Worm (Caenorhabditis elegans) whole organism, mixed stage, embryonic: ENCODE measurements around the gene F53F8.5.

Experiments
- M03D4.4 ChIP-seq: sonication (generic microtip); optimal IDR thresholded peaks from 2 replicates; lab custom pipeline; 2017; ENCODE audit warnings: mild to moderate bottlenecking, missing genetic modification characterization, missing compliant biosample characterization
- bed-3 ChIP-seq: fragments of 200-800 bp; sonication (Bioruptor generic); optimal IDR thresholded peaks from 3 replicates; lab custom pipeline; 2018; ENCODE audit warnings: mild to moderate bottlenecking, missing genetic modification characterization, moderate library complexity, missing compliant biosample characterization
- blmp-1 ChIP-seq: fragments of 150-350 bp; optimal IDR thresholded peaks from 2 replicates; lab custom pipeline; 2014; ENCODE audit warnings: missing biosample characterization, missing genetic modification characterization
- ceh-39 ChIP-seq: fragments of 150-350 bp; optimal IDR thresholded peaks from 2 replicates; lab custom pipeline; 2014; ENCODE audit warnings: missing biosample characterization, missing genetic modification characterization
- ceh-43 ChIP-seq: fragments of 200-800 bp; sonication (Bioruptor generic); optimal IDR thresholded peaks from 2 replicates; lab custom pipeline; 2018; ENCODE audit warnings: mild to moderate bottlenecking, missing genetic modification characterization, moderate library complexity, missing compliant biosample characterization
- ceh-83 ChIP-seq: fragments of 200-800 bp; sonication (Bioruptor generic); optimal IDR thresholded peaks from 2 replicates; lab custom pipeline; 2018; ENCODE audit warnings: mild to moderate bottlenecking, missing genetic modification characterization, missing compliant biosample characterization
- cnd-1 ChIP-seq: fragments of 200-800 bp; sonication (Bioruptor generic); optimal IDR thresholded peaks from 2 replicates; lab custom pipeline; 2018; ENCODE audit warnings: mild to moderate bottlenecking, missing genetic modification characterization, missing compliant biosample characterization
- drap-1 ChIP-seq: fragments of 200-800 bp; sonication (Bioruptor generic); optimal IDR thresholded peaks from 3 replicates; lab custom pipeline; 2018; ENCODE audit warnings: mild to moderate bottlenecking, missing genetic modification characterization, missing compliant biosample characterization
- elt-1 ChIP-seq: sonication (generic microtip); optimal IDR thresholded peaks from 2 replicates; lab custom pipeline; 2017; ENCODE audit warnings: missing genetic modification characterization, mild to moderate bottlenecking, missing compliant biosample characterization, antibody characterized with exemption, moderate library complexity, borderline replicate concordance; ENCODE audit not compliant: insufficient read depth
- flh-1 ChIP-seq: fragments of 200-800 bp; sonication (Bioruptor generic); optimal IDR thresholded peaks from 2 replicates; lab custom pipeline; 2018; ENCODE audit warnings: mild to moderate bottlenecking, missing genetic modification characterization, moderate library complexity, missing compliant biosample characterization
- ham-2 ChIP-seq: fragments of 200-800 bp; sonication (Bioruptor generic); optimal IDR thresholded peaks from 2 replicates; lab custom pipeline; 2018; ENCODE audit warnings: mild to moderate bottlenecking, missing genetic modification characterization, missing compliant biosample characterization
- lin-13 ChIP-seq: fragments of 150-350 bp; optimal IDR thresholded peaks from 2 replicates; lab custom pipeline; 2014; ENCODE audit warnings: missing biosample characterization, missing genetic modification characterization
- lin-32 ChIP-seq: fragments of 200-800 bp; sonication (Bioruptor generic); optimal IDR thresholded peaks from 2 replicates; lab custom pipeline; 2018; ENCODE audit warnings: mild to moderate bottlenecking, missing genetic modification characterization, missing compliant biosample characterization
- lsy-2 ChIP-seq: fragments of 150-350 bp; optimal IDR thresholded peaks from 2 replicates; lab custom pipeline; 2014; ENCODE audit warnings: missing biosample characterization, missing genetic modification characterization
- mab-5 ChIP-seq: fragments of 150-350 bp; optimal IDR thresholded peaks from 2 replicates; lab custom pipeline; 2014; ENCODE audit warnings: missing biosample characterization, missing genetic modification characterization
- mep-1 ChIP-seq: fragments of 150-350 bp; optimal IDR thresholded peaks from 2 replicates; lab custom pipeline; 2017; ENCODE audit warnings: missing biosample characterization, missing genetic modification reagents, missing genetic modification characterization, inconsistent platforms
- mls-2 ChIP-seq: sonication (generic microtip); optimal IDR thresholded peaks from 2 replicates; lab custom pipeline; 2016; ENCODE audit warnings: mild to moderate bottlenecking, missing genetic modification characterization, moderate library complexity, missing compliant biosample characterization
- nhr-12 ChIP-seq: fragments of 150-350 bp; optimal IDR thresholded peaks from 2 replicates; lab custom pipeline; 2014; ENCODE audit warnings: missing biosample characterization, missing genetic modification characterization
- nhr-2 ChIP-seq: fragments of 150-350 bp; optimal IDR thresholded peaks from 2 replicates; lab custom pipeline; 2014; ENCODE audit warnings: missing biosample characterization, missing genetic modification characterization
- nhr-237 ChIP-seq: fragments of 150-350 bp; optimal IDR thresholded peaks from 2 replicates; lab custom pipeline; 2014; ENCODE audit warnings: missing biosample characterization, missing genetic modification characterization
- nhr-28 ChIP-seq: fragments of 150-350 bp; optimal IDR thresholded peaks from 2 replicates; lab custom pipeline; 2014; ENCODE audit warnings: missing biosample characterization, missing genetic modification characterization
- nhr-76 ChIP-seq: sonication (generic microtip); optimal IDR thresholded peaks from 2 replicates; lab custom pipeline; 2017; ENCODE audit warnings: missing biosample characterization, missing genetic modification characterization
- pha-4 ChIP-seq: fragments of 150-350 bp; optimal IDR thresholded peaks from 2 replicates; lab custom pipeline; 2018; ENCODE audit warnings: missing biosample characterization, missing genetic modification reagents, missing genetic modification characterization
- sem-2 ChIP-seq: fragments of 200-800 bp; sonication (Bioruptor generic); optimal IDR thresholded peaks from 2 replicates; lab custom pipeline; 2018; ENCODE audit warnings: mild to moderate bottlenecking, missing genetic modification characterization, missing compliant biosample characterization
- snpc-4 ChIP-seq: fragments of 150-350 bp; optimal IDR thresholded peaks from 2 replicates; lab custom pipeline; 2014; ENCODE audit warnings: missing biosample characterization, missing genetic modification characterization
- sptf-1 ChIP-seq: sonication (generic microtip); optimal IDR thresholded peaks from 2 replicates; lab custom pipeline; 2017; ENCODE audit warnings: mild to moderate bottlenecking, missing genetic modification characterization, moderate library complexity, missing compliant biosample characterization
- tbx-8 ChIP-seq: fragments of 200-800 bp; sonication (Bioruptor generic); optimal IDR thresholded peaks from 2 replicates; lab custom pipeline; 2018; ENCODE audit warnings: mild to moderate bottlenecking, missing genetic modification characterization, moderate library complexity, missing compliant biosample characterization
- unc-120 ChIP-seq: sonication (generic microtip); optimal IDR thresholded peaks from 2 replicates; lab custom pipeline; 2017; ENCODE audit warnings: missing genetic modification characterization, missing compliant biosample characterization; ENCODE audit not compliant: poor library complexity, severe bottlenecking
- unc-39 ChIP-seq: fragments of 150-350 bp; optimal IDR thresholded peaks from 2 replicates; lab custom pipeline; 2014; ENCODE audit warnings: missing biosample characterization, missing genetic modification characterization
- unc-62 ChIP-seq: fragments of 150-350 bp; optimal IDR thresholded peaks from 2 replicates; lab custom pipeline; 2014; ENCODE audit warnings: missing biosample characterization, missing genetic modification reagents, missing genetic modification characterization
- zip-8 ChIP-seq: fragments of 150-350 bp; optimal IDR thresholded peaks from 2 replicates; lab custom pipeline; 2014; ENCODE audit warnings: missing biosample characterization, missing genetic modification characterization
- ztf-11 ChIP-seq: fragments of 150-350 bp; optimal IDR thresholded peaks from 2 replicates; lab custom pipeline; 2014; ENCODE audit warnings: missing biosample characterization, missing genetic modification characterization

F53F8.5 gene

ce11 chrV:20691585-20691984 lies 12.3 kb downstream of the F53F8.5 start, which contains the start of gene F53F8.4:
TSS of gene F53F8.4 (minus strand) at chrV:20691685.
- no peak for TF ChIP-seq cnd-1 (tag; lab: Kevin White, UChicago)
- no peak for TF ChIP-seq elt-1 (tag; lab: Kevin White, UChicago)
- TF ChIP-seq snpc-4 (tag; lab: Kevin White, UChicago) = no peak
- TF ChIP-seq ceh-39 (tag; lab: Kevin White, UChicago) = no peak
- TF ChIP-seq nhr-12 = no peak
- no peak for TF ChIP-seq lin-32 (GFP tag; lab: Kevin White, UChicago)
- no peak for TF ChIP-seq nhr-237 (tag; lab: Kevin White, UChicago)
- TF ChIP-seq nhr-76 = no peak
- no peak for TF ChIP-seq ceh-43 (GFP tag; lab: Kevin White, UChicago)
- TF ChIP-seq mep-1 (tag; lab: Kevin White, UChicago) = no peak
- no peak for TF ChIP-seq M03D4.4 (tag; lab: Kevin White, UChicago)
- TF ChIP-seq lsy-2 (tag; lab: Kevin White, UChicago) = no peak
- TF ChIP-seq pha-4 (tag; lab: Kevin White, UChicago) = no peak
- no peak for TF ChIP-seq lin-13 (tag; lab: Kevin White, UChicago)

DNA sequence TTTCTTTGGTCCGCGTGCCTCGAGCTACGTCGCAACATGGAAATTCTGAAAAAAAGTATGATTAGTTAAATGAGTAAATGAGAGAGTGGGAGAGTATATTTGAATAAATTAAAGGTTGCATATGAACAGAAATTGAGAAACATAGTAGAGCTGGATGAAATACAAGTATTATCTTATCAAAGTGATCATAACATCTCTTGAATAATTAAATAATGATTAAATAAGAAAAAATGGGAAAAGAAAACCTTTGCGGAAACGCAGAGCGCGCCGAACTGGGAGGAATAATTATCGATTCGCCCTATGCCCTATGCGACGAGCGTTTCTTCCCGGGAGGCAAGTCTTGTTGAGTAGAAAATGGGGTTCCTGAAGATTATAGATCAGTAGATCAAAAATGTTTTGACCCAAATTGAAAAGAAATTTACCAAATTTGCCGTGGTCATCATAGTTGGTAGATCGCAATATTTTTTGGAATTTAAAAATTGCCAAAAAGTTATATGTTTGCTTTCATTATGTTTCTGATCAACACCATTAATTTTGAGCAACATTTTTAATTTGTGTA lies 14.3 kb downstream of the F53F8.5 start, which contains the start of gene F53F8.3:
Gene F53F8.3, minus strand, starts transcription at position 51 of the 559 bp plus-strand sequence.
- TF ChIP-seq ham-2 (no peak), sem-2 (GFP tag; lab: Kevin White, UChicago) (no peak), cnd-1 (tag; lab: Kevin White, UChicago) (no peak), ztf-11 (tag; lab: Kevin White, UChicago) (no peak), unc-120 (tag; lab: Kevin White, UChicago) (no peak), unc-62 (GFP tag; lab: Kevin White, UChicago) (no peak), drap-1 (no peak), elt-1 (tag; lab: Kevin White, UChicago) (no peak), sptf-1 (tag; lab: Kevin White, UChicago) (no peak), lin-32 (GFP tag; lab: Kevin White, UChicago) (no peak), snpc-4 (tag; lab: Kevin White, UChicago) (no peak), pha-4 (tag; lab: Kevin White, UChicago) (no peak), blmp-1 (tag; lab: Kevin White, UChicago) (no peak)

- no peak for TF ChIP-seq elt-1 (tag; lab: Kevin White, UChicago)
- no peak for TF ChIP-seq sem-2 (GFP tag; lab: Kevin White, UChicago)
- no peak for TF ChIP-seq nhr-2 (tag; lab: Kevin White, UChicago)
- no peak for TF ChIP-seq sptf-1 (tag; lab: Kevin White, UChicago)
- TF ChIP-seq unc-120 (tag; lab: Kevin White, UChicago) = no peak
- no peak for TF ChIP-seq nhr-12
- no peak for TF ChIP-seq ztf-11 (tag; lab: Kevin White, UChicago)
- no peak for TF ChIP-seq lin-32 (GFP tag; lab: Kevin White, UChicago)
These were observed 18.5 kb downstream of the F53F8.5 start, which contains the start of gene klf-2 for ce11 chrV:20685383-20685782. TSS of gene klf-2 (plus strand) at chrV:20685683.

DNA sequence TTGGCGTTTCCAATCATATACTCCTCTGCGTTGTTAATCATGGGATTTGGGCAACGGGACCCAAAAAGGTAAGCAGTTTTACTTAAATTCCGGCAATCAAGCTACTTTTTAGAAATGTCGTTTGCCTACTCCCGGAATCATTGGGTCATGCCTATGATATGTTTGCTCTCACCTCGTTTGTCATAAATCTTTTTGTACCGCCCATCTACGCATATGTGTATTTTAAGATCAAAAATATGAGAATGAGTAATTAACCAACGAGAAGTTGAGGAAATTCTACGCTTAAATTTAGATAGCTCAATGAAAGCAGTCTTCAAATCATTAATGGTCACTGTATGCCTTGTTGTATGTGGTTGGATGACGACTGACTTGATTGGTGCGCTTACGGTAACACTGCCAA lies 21.5 kb downstream of the F53F8.5 start:
- TF ChIP-seq ceh-39 (tag; lab: Kevin White, UChicago) (no peak), lin-32 (GFP tag; lab: Kevin White, UChicago) (no peak), lin-13 (tag; lab: Kevin White, UChicago) (no peak), nhr-237 (tag; lab: Kevin White, UChicago) (no peak), elt-1 (tag; lab: Kevin White, UChicago) (no peak), sem-2 (GFP tag; lab: Kevin White, UChicago) (no peak), mep-1 (tag; lab: Kevin White, UChicago) (no peak), mab-5 (tag; lab: Kevin White, UChicago) (no peak), ceh-83 (GFP tag; lab: Kevin White, UChicago) (no peak), snpc-4 (tag; lab: Kevin White, UChicago) (no peak), flh-1 (GFP tag; lab: Kevin White, UChicago) (no peak), ceh-43 (GFP tag; lab: Kevin White, UChicago) (no peak), sptf-1 (tag; lab: Kevin White, UChicago) (no peak)

ce11 chrV:20681824-20682223 lies 22.0 kb downstream of the F53F8.5 start:
- TF ChIP-seq nhr-2 (tag; lab: Kevin White, UChicago) (no peak), unc-62 (GFP tag; lab: Kevin White, UChicago) (no peak), mep-1 (tag; lab: Kevin White, UChicago) (no peak), unc-39 (tag; lab: Kevin White, UChicago) (no peak), bed-3 (GFP tag; lab: Kevin White, UChicago) (no peak), lin-32 (GFP tag; lab: Kevin White, UChicago) (no peak), mab-5 (tag; lab: Kevin White, UChicago) (no peak), tbx-8 (no peak), snpc-4 (tag; lab: Kevin White, UChicago) (no peak), lin-13 (tag; lab: Kevin White, UChicago) (no peak), mls-2 (tag; lab: Kevin White, UChicago) (no peak), flh-1 (GFP tag; lab: Kevin White, UChicago) (no peak), nhr-28 (tag; lab: Kevin White, UChicago) (no peak), zip-8 (no peak), elt-1 (tag; lab: Kevin White, UChicago) (no peak), cnd-1 (tag; lab: Kevin White, UChicago) (no peak), sptf-1 (tag; lab: Kevin White, UChicago) (no peak), nhr-76 (no peak), ham-2 (no peak)
- TF ChIP-seq, all 35 proteins: peak for 0
